Fruit fly (Drosophila melanogaster) whole organism, embryonic: ENCODE data around the gene Sil1.

ENCODE experiments used
- Ada2b ChIP-seq: fragments of 200-800 bp; sonication (Bioruptor generic); IDR thresholded peaks from 2 replicates; pipeline ENCODE4 v1.3.6; 2022; ENCODE audit warnings: missing biosample characterization, missing genetic modification characterization
- CG10979 ChIP-seq: fragments of 200-800 bp; sonication (Bioruptor generic); optimal IDR thresholded peaks from 2 replicates; lab custom pipeline; 2018; ENCODE audit warnings: missing biosample characterization, mild to moderate bottlenecking, missing genetic modification characterization, moderate library complexity
- CG11085 ChIP-seq: fragments of 200-800 bp; sonication (Bioruptor generic); IDR thresholded peaks from 2 replicates; pipeline ENCODE4 v1.3.6; 2022; ENCODE audit warnings: missing biosample characterization, missing genetic modification characterization
- CG13123 ChIP-seq: fragments of 200-800 bp; sonication (Bioruptor generic); optimal IDR thresholded peaks from 2 replicates; lab custom pipeline; 2016; ENCODE audit warnings: missing biosample characterization, missing genetic modification characterization
- CG14860 ChIP-seq: fragments of 200-800 bp; sonication (Bioruptor generic); IDR thresholded peaks from 3 replicates; pipeline ENCODE4 v1.3.6; 2022; ENCODE audit warnings: missing biosample characterization, missing genetic modification characterization; ENCODE audit not compliant: partially characterized antibody
- CG17359 ChIP-seq: fragments of 200-800 bp; sonication (Bioruptor generic); optimal IDR thresholded peaks from 3 replicates; lab custom pipeline; 2018; ENCODE audit warnings: missing biosample characterization, mild to moderate bottlenecking, missing genetic modification characterization, moderate library complexity
- CG1792 ChIP-seq: fragments of 200-800 bp; sonication (Bioruptor generic); optimal IDR thresholded peaks from 2 replicates; lab custom pipeline; 2016; ENCODE audit warnings: missing biosample characterization, missing genetic modification characterization
- CG1832 ChIP-seq: fragments of 200-800 bp; sonication (Bioruptor generic); optimal IDR thresholded peaks from 2 replicates; lab custom pipeline; 2017; ENCODE audit warnings: missing biosample characterization, mild to moderate bottlenecking, missing genetic modification characterization, inconsistent platforms
- CG18476 ChIP-seq: fragments of 200-800 bp; sonication (Bioruptor generic); optimal IDR thresholded peaks from 2 replicates; lab custom pipeline; 2016; ENCODE audit warnings: missing biosample characterization, mild to moderate bottlenecking, missing genetic modification characterization
- CG18599 ChIP-seq: fragments of 200-800 bp; sonication (Bioruptor generic); optimal IDR thresholded peaks from 3 replicates; lab custom pipeline; 2017; ENCODE audit warnings: missing biosample characterization, missing genetic modification characterization, mild to moderate bottlenecking, moderate library complexity, missing genetic modification reagents
- CG2202 ChIP-seq: fragments of 200-800 bp; sonication (Bioruptor generic); optimal IDR thresholded peaks from 2 replicates; lab custom pipeline; 2018; ENCODE audit warnings: missing biosample characterization, mild to moderate bottlenecking, missing genetic modification characterization
- CG30403 ChIP-seq: fragments of 200-800 bp; sonication (Bioruptor generic); optimal IDR thresholded peaks from 3 replicates; lab custom pipeline; 2016; ENCODE audit warnings: missing biosample characterization, missing genetic modification characterization
- CG32767 ChIP-seq: fragments of 200-800 bp; sonication (Bioruptor generic); IDR thresholded peaks from 2 replicates; pipeline ENCODE4 v1.3.6; 2022; ENCODE audit warnings: missing biosample characterization, missing genetic modification characterization
- CG5953 ChIP-seq: fragments of 200-800 bp; sonication (Bioruptor generic); IDR thresholded peaks from 2 replicates; pipeline ENCODE4 v1.3.6; 2022; ENCODE audit warnings: missing biosample characterization, missing genetic modification characterization
- CG7745 ChIP-seq: fragments of 200-800 bp; sonication (Bioruptor generic); optimal IDR thresholded peaks from 2 replicates; lab custom pipeline; 2018; ENCODE audit warnings: missing biosample characterization, mild to moderate bottlenecking, missing genetic modification characterization, moderate library complexity
- CG9609 ChIP-seq: fragments of 200-800 bp; sonication (Bioruptor generic); optimal IDR thresholded peaks from 3 replicates; lab custom pipeline; 2016; ENCODE audit warnings: missing biosample characterization, missing genetic modification characterization
- Dad ChIP-seq: fragments of 200-800 bp; sonication (Bioruptor generic); optimal IDR thresholded peaks from 3 replicates; lab custom pipeline; 2016; ENCODE audit warnings: missing biosample characterization, missing genetic modification characterization
- HLH54F ChIP-seq: fragments of 200-800 bp; sonication (Bioruptor generic); optimal IDR thresholded peaks from 3 replicates; lab custom pipeline; 2016; ENCODE audit warnings: missing biosample characterization, missing genetic modification characterization
- Hmr ChIP-seq: fragments of 200-800 bp; sonication (Bioruptor generic); optimal IDR thresholded peaks from 3 replicates; lab custom pipeline; 2017; ENCODE audit warnings: mild to moderate bottlenecking, missing biosample characterization, missing genetic modification reagents, missing genetic modification characterization
- Lpt ChIP-seq: fragments of >200 bp; optimal IDR thresholded peaks from 2 replicates; lab custom pipeline; 2018; ENCODE audit warnings: missing biosample characterization, missing genetic modification characterization
- Mad ChIP-seq: fragments of 200-800 bp; sonication (Bioruptor generic); optimal IDR thresholded peaks from 2 replicates; lab custom pipeline; 2016; ENCODE audit warnings: missing biosample characterization, missing genetic modification characterization
- Neu2 ChIP-seq: fragments of 200-800 bp; sonication (Bioruptor generic); optimal IDR thresholded peaks from 3 replicates; lab custom pipeline; 2016; ENCODE audit warnings: missing biosample characterization, missing genetic modification characterization, borderline replicate concordance
- Nf-YB ChIP-seq: fragments of 200-800 bp; sonication (Bioruptor generic); optimal IDR thresholded peaks from 3 replicates; lab custom pipeline; 2019; ENCODE audit warnings: missing biosample characterization, mild to moderate bottlenecking, missing genetic modification characterization, moderate library complexity
- Spps ChIP-seq: fragments of 200-800 bp; sonication (Bioruptor generic); optimal IDR thresholded peaks from 2 replicates; lab custom pipeline; 2018; ENCODE audit warnings: missing biosample characterization, mild to moderate bottlenecking, missing genetic modification characterization
- ac ChIP-seq: fragments of 200-800 bp; sonication (Bioruptor generic); optimal IDR thresholded peaks from 3 replicates; lab custom pipeline; 2017; ENCODE audit warnings: missing biosample characterization, mild to moderate bottlenecking, missing genetic modification characterization
- ato ChIP-seq: fragments of 200-800 bp; sonication (Bioruptor generic); IDR thresholded peaks from 2 replicates; pipeline ENCODE4 v1.3.6; 2022; ENCODE audit warnings: missing biosample characterization, missing genetic modification characterization; ENCODE audit not compliant: partially characterized antibody
- cato ChIP-seq: fragments of 200-800 bp; sonication (Bioruptor generic); optimal IDR thresholded peaks from 2 replicates; lab custom pipeline; 2016; ENCODE audit warnings: missing biosample characterization, missing genetic modification characterization, borderline replicate concordance
- chif ChIP-seq, 2 experiments: fragments of 200-800 bp; sonication (Bioruptor generic); optimal IDR thresholded peaks; 3 replicates each; lab custom pipeline; 2016; ENCODE audit warnings: missing biosample characterization in 2 of 2, missing genetic modification characterization in 2 of 2
- croc ChIP-seq: fragments of 200-800 bp; sonication (Bioruptor generic); conservative IDR thresholded peaks from 3 replicates; pipeline ENCODE4 v1.3.6; 2022; ENCODE audit warnings: missing biosample characterization, missing genetic modification characterization
- crp ChIP-seq, 2 experiments: fragments of 200-800 bp; sonication (Bioruptor generic); optimal IDR thresholded peaks; 2 replicates in 1 of 2; 3 replicates in 1 of 2; lab custom pipeline; 2017; ENCODE audit warnings: missing biosample characterization in 2 of 2, missing genetic modification characterization in 2 of 2, mild to moderate bottlenecking in 1 of 2, moderate library complexity in 1 of 2
- dan ChIP-seq: fragments of 200-800 bp; sonication (Bioruptor generic); IDR thresholded peaks from 2 replicates; pipeline ENCODE4 v1.3.6; 2022; ENCODE audit warnings: missing biosample characterization, missing genetic modification characterization
- dmrt99B ChIP-seq: fragments of 200-800 bp; sonication (Bioruptor generic); optimal IDR thresholded peaks from 2 replicates; lab custom pipeline; 2018; ENCODE audit warnings: missing biosample characterization, mild to moderate bottlenecking, missing genetic modification characterization, moderate library complexity
- gem ChIP-seq: fragments of 200-800 bp; sonication (Bioruptor generic); optimal IDR thresholded peaks from 2 replicates; lab custom pipeline; 2019; ENCODE audit warnings: missing biosample characterization, mild to moderate bottlenecking, missing genetic modification characterization, moderate library complexity
- hbn ChIP-seq: fragments of 200-800 bp; sonication (Bioruptor generic); IDR thresholded peaks from 2 replicates; pipeline ENCODE4 v1.3.6; 2022; ENCODE audit warnings: missing biosample characterization, missing genetic modification characterization; ENCODE audit not compliant: partially characterized antibody
- jigr1 ChIP-seq: fragments of 200-800 bp; sonication (Bioruptor generic); IDR thresholded peaks from 3 replicates; pipeline ENCODE4 v1.3.6; 2022; ENCODE audit warnings: missing biosample characterization, missing genetic modification characterization
- lab ChIP-seq: fragments of 200-800 bp; sonication (Bioruptor generic); optimal IDR thresholded peaks from 3 replicates; lab custom pipeline; 2017; ENCODE audit warnings: missing biosample characterization, missing genetic modification characterization, mild to moderate bottlenecking, moderate library complexity, missing genetic modification reagents
- mld ChIP-seq: fragments of 200-800 bp; sonication (Bioruptor generic); IDR thresholded peaks from 3 replicates; pipeline ENCODE4 v1.3.6; 2022; ENCODE audit warnings: missing biosample characterization, missing genetic modification characterization; ENCODE audit not compliant: partially characterized antibody
- nerfin-1 ChIP-seq: fragments of 200-800 bp; sonication (Bioruptor generic); optimal IDR thresholded peaks from 3 replicates; lab custom pipeline; 2019; ENCODE audit warnings: missing biosample characterization, mild to moderate bottlenecking, missing genetic modification characterization, moderate library complexity
- ranshi ChIP-seq: fragments of 200-800 bp; sonication (Bioruptor generic); IDR thresholded peaks from 2 replicates; pipeline ENCODE4 v1.3.6; 2022; ENCODE audit warnings: missing biosample characterization, missing genetic modification characterization
- salm ChIP-seq: fragments of 200-800 bp; sonication (Bioruptor generic); optimal IDR thresholded peaks from 2 replicates; lab custom pipeline; 2018; ENCODE audit warnings: missing biosample characterization, mild to moderate bottlenecking, missing genetic modification characterization
- sens ChIP-seq: fragments of 200-800 bp; sonication (Bioruptor generic); peaks from one replicate; lab custom pipeline; 2016; ENCODE audit warnings: missing biosample characterization, missing genetic modification characterization
- sob ChIP-seq: fragments of 200-800 bp; sonication (Bioruptor generic); IDR thresholded peaks from 2 replicates; pipeline ENCODE4 v1.3.6; 2022; ENCODE audit warnings: missing biosample characterization, missing genetic modification characterization
- tgo ChIP-seq: fragments of 200-800 bp; sonication (Bioruptor generic); IDR thresholded peaks from 3 replicates; pipeline ENCODE4 v1.3.6; 2022; ENCODE audit warnings: missing biosample characterization, missing genetic modification characterization
- tin ChIP-seq: fragments of 200-800 bp; sonication (Bioruptor generic); optimal IDR thresholded peaks from 3 replicates; lab custom pipeline; 2016; ENCODE audit warnings: missing biosample characterization, missing genetic modification characterization
- tll ChIP-seq, 2 experiments: fragments of 200-800 bp in 1 of 2; fragments of >200 bp in 1 of 2; sonication (Bioruptor generic) in 1 of 2; optimal IDR thresholded peaks; 2 replicates each; lab custom pipeline; 2017 to 2019; ENCODE audit warnings: missing biosample characterization in 2 of 2, missing genetic modification characterization in 2 of 2, mild to moderate bottlenecking in 1 of 2, moderate library complexity in 1 of 2
- tup ChIP-seq: fragments of 200-800 bp; sonication (Bioruptor generic); optimal IDR thresholded peaks from 2 replicates; lab custom pipeline; 2016; ENCODE audit warnings: missing biosample characterization, mild to moderate bottlenecking, missing genetic modification characterization, moderate library complexity
- tx ChIP-seq: fragments of 200-800 bp; sonication (Bioruptor generic); optimal IDR thresholded peaks from 2 replicates; lab custom pipeline; 2016; ENCODE audit warnings: missing biosample characterization, missing genetic modification characterization
- wdn ChIP-seq: fragments of 200-800 bp; sonication (Bioruptor generic); IDR thresholded peaks from 2 replicates; pipeline ENCODE4 v1.3.6; 2022; ENCODE audit warnings: missing biosample characterization, missing genetic modification characterization

Sil1 gene

DNA sequence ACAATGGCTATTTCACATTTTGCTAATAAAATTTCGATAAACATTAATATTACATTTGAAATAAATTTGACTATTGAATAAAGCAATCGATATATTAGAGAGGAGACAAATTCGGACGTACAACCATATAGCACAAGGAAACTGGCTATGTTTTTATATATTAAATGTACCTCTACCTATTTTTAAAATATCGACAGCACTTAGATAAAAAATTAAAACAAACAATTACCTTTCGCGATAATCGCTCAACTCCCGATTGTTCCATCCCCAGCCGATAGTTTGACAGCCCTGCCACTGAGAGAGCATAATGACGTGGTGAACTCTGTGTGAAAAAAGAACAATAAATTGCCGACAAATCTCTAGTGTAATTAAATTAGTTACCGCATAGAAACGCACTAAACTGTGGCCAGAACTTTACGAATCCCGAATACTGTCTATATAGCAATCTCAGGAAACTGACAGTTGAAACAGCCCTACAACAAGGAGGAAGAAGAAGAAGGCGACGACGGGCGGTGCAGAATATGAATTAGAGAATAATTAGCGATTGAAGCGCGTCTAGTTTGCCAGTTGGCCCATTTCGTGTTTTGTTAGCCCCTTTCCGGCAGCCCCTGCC, 23.4 kb upstream of the Sil1 start, which contains the start of gene CG11857 (continued):
- TF ChIP-seq chif (GFP tag; optimal IDR thresholded peaks at IDR 0.05; lab: Kevin White, UChicago) (peak; percentile 97 to 98), tll (GFP tag; optimal IDR thresholded peaks at IDR 0.05; lab: Kevin White, UChicago) (peak; percentile 45 to 68), cato (peak; percentile 97), crp (GFP tag; optimal IDR thresholded peaks at IDR 0.05; lab: Kevin White, UChicago) (peak in 1 of 2 experiments; percentile 72), CG9609 (GFP tag; lab: Kevin White, UChicago) (peak; percentile 98), tx (GFP tag; lab: Kevin White, UChicago) (peak; percentile 96), CG10979 (tag; lab: Kevin White, UChicago) (peak; percentile 95), CG14860 (peak; percentile 100), ac (GFP tag; lab: Kevin White, UChicago) (peak; percentile 89), mld (peak; percentile 98), ranshi (GFP tag; lab: Robert Waterston, UW) (peak; percentile 99), Spps (tag; lab: Kevin White, UChicago) (peak; percentile 94), nerfin-1 (tag; lab: Kevin White, UChicago) (peak; percentile 95), HLH54F (GFP tag; lab: Kevin White, UChicago) (peak; percentile 98), CG18476 (peak; percentile 97), CG1832 (no peak), dmrt99B (tag; lab: Kevin White, UChicago) (peak; percentile 96), gem (peak; percentile 99), dan (GFP tag; lab: Robert Waterston, UW) (peak; percentile 97), Lpt (GFP tag; lab: Kevin White, UChicago) (no peak), tup (GFP tag; lab: Kevin White, UChicago) (peak; percentile 94), CG7745 (tag; lab: Kevin White, UChicago) (peak; percentile 76), tin (peak; percentile 99), sob (GFP tag; lab: Robert Waterston, UW) (peak; percentile 100), wdn (GFP tag; lab: Robert Waterston, UW) (peak; percentile 97), Hmr (peak; percentile 97), sens (GFP tag; lab: Kevin White, UChicago) (peak; percentile 100), Ada2b (GFP tag; lab: Robert Waterston, UW) (peak; percentile 98), CG32767 (GFP tag; lab: Robert Waterston, UW) (peak; percentile 97), CG18599 (peak; percentile 97), lab (peak; percentile 98), Neu2 (GFP tag; lab: Kevin White, UChicago) (peak; percentile 83), hbn (peak; percentile 100), CG30403 (GFP tag; lab: Kevin White, UChicago) (peak; percentile 99), Nf-YB (peak; percentile 80), CG11085 (GFP tag; lab: Robert Waterston, UW) (peak; percentile 99), CG5953 (GFP tag; lab: Robert Waterston, UW) (peak; percentile 96), CG13123 (GFP tag; lab: Kevin White, UChicago) (peak; percentile 97), CG17359 (peak; percentile 98), ato (GFP tag; lab: Robert Waterston, UW) (peak; percentile 96), tgo (GFP tag; lab: Robert Waterston, UW) (peak; percentile 99), salm (tag; lab: Kevin White, UChicago) (peak; percentile 88), CG1792 (peak; percentile 95), Mad (GFP tag; lab: Kevin White, UChicago) (peak; percentile 98), jigr1 (GFP tag; lab: Robert Waterston, UW) (peak; percentile 99), CG2202 (tag; lab: Kevin White, UChicago) (peak; percentile 95), Dad (GFP tag; lab: Kevin White, UChicago) (peak; percentile 97), croc (GFP tag; lab: Robert Waterston, UW) (peak; percentile 98)
